Worm (Caenorhabditis elegans): ENCODE data around the gene F15H10.5.

DNA sequence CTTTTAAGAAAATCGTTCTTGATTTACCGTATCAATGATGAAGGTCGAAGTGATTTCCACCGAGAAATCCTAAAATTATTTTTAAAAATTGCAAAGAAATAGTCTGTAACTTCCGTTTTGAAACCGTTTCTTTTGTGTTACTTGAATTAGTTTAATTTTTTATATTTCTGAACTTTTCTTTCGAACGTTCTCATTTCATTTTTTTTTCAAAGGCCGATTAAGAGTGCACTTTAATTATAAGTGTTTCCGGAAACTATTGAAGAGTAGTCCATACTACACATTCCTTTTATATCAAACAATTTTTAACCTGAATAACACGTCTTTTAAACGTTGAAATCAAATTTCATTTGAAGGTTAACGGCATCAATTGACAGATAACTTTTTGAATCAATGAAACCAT, 48.8 kb upstream of the F15H10.5 start:
- TF ChIP-seq daf-12 (tag; optimal IDR thresholded peaks at IDR 0.05) = no peak
- no peak for TF ChIP-seq lsy-12 (tag; optimal IDR thresholded peaks at IDR 0.05)
- no peak for TF ChIP-seq lin-39 (tag; optimal IDR thresholded peaks at IDR 0.05)
- TF ChIP-seq nfya-1 (tag; optimal IDR thresholded peaks at IDR 0.05; ENCODE audit: insufficient read depth) = no peak
- no peak for TF ChIP-seq pqm-1 (tag; optimal IDR thresholded peaks at IDR 0.05)
- TF ChIP-seq nhr-76 (tag; optimal IDR thresholded peaks at IDR 0.05) = no peak
- no peak for TF ChIP-seq ama-1 (optimal IDR thresholded peaks at IDR 0.05)
- TF ChIP-seq unc-62 (GFP tag; optimal IDR thresholded peaks at IDR 0.05) = no peak
- no peak for TF ChIP-seq skn-1 (tag; optimal IDR thresholded peaks at IDR 0.05)
- TF ChIP-seq ceh-16 (tag; optimal IDR thresholded peaks at IDR 0.05) = no peak
- no peak for TF ChIP-seq ztf-4 (tag; optimal IDR thresholded peaks at IDR 0.05)
- TF ChIP-seq ztf-11 (tag; optimal IDR thresholded peaks at IDR 0.05) = no peak
- no peak for TF ChIP-seq nhr-43 (tag; optimal IDR thresholded peaks at IDR 0.05; ENCODE audit: poor library complexity, severe bottlenecking)
- TF ChIP-seq elt-1 (tag; optimal IDR thresholded peaks at IDR 0.05) = no peak

Data from whole organism, L3 larva.